Fruit fly (Drosophila melanogaster): Measurements from ENCODE around the gene VhaPPA1-1.

The VhaPPA1-1 gene

dm6 chr3R:14901408-14902352 is 2.2 kb downstream of the VhaPPA1-1 start, which contains the start of gene RpS5b (continued):
- TF ChIP-seq CG6163 (GFP tag; IDR thresholded peaks at IDR 0.05) (0 out of 3 replicates have a peak, but pooled peaks have one; percentile 18), Sox14 (GFP tag; optimal IDR thresholded peaks at IDR 0.05) (peak; percentile 19), CG3919 (GFP tag; optimal IDR thresholded peaks at IDR 0.05) (peak; percentile 12), CG1621 (tag; optimal IDR thresholded peaks at IDR 0.05) (no peak), CG8632 (GFP tag; optimal IDR thresholded peaks at IDR 0.05) (no peak), CG6854 (GFP tag; optimal IDR thresholded peaks at IDR 0.05) (peak; percentile 5), CG10669 (GFP tag; optimal IDR thresholded peaks at IDR 0.05) (no peak), fd85E (GFP tag; optimal IDR thresholded peaks at IDR 0.05) (no peak), Met (GFP tag; optimal IDR thresholded peaks at IDR 0.05) (peak; percentile 28), CG6792 (GFP tag; optimal IDR thresholded peaks at IDR 0.05) (no peak), CG8319 (GFP tag; optimal IDR thresholded peaks at IDR 0.05) (no peak), CG9139 (GFP tag; optimal IDR thresholded peaks at IDR 0.05) (no peak), CG7368 (GFP tag; optimal IDR thresholded peaks at IDR 0.05) (no peak), salr (GFP tag; optimal IDR thresholded peaks at IDR 0.05) (no peak), fd59A (GFP tag; optimal IDR thresholded peaks at IDR 0.05) (no peak), Hr39 (GFP tag; optimal IDR thresholded peaks at IDR 0.05) (no peak), CG16779 (tag; optimal IDR thresholded peaks at IDR 0.05) (no peak), lz (GFP tag; optimal IDR thresholded peaks at IDR 0.05) (no peak), CG32006 (GFP tag; optimal IDR thresholded peaks at IDR 0.05) (no peak), vri (GFP tag; optimal IDR thresholded peaks at IDR 0.05) (no peak), Eip93F (GFP tag; optimal IDR thresholded peaks at IDR 0.05) (no peak), CG34406 (GFP tag; optimal IDR thresholded peaks at IDR 0.05) (no peak), Blimp-1 (GFP tag; optimal IDR thresholded peaks at IDR 0.05) (peak; percentile 61), fkh (GFP tag; optimal IDR thresholded peaks at IDR 0.05) (no peak), OdsH (GFP tag; optimal IDR thresholded peaks at IDR 0.05) (no peak), pdm3 (GFP tag; optimal IDR thresholded peaks at IDR 0.05) (no peak), Ets21C (GFP tag; optimal IDR thresholded peaks at IDR 0.05) (no peak), cyc (GFP tag; optimal IDR thresholded peaks at IDR 0.05) (peak; percentile 11), svp (GFP tag) (peak; percentile 34), Lpt (GFP tag; optimal IDR thresholded peaks at IDR 0.05) (no peak), CG31627 (GFP tag; optimal IDR thresholded peaks at IDR 0.05) (no peak), CG4318 (GFP tag; optimal IDR thresholded peaks at IDR 0.05) (no peak), Ets96B (tag; optimal IDR thresholded peaks at IDR 0.05) (no peak), CG6808 (GFP tag; optimal IDR thresholded peaks at IDR 0.05) (no peak), Sox102F (GFP tag; optimal IDR thresholded peaks at IDR 0.05) (no peak), acj6 (GFP tag; optimal IDR thresholded peaks at IDR 0.05) (no peak)

DNA sequence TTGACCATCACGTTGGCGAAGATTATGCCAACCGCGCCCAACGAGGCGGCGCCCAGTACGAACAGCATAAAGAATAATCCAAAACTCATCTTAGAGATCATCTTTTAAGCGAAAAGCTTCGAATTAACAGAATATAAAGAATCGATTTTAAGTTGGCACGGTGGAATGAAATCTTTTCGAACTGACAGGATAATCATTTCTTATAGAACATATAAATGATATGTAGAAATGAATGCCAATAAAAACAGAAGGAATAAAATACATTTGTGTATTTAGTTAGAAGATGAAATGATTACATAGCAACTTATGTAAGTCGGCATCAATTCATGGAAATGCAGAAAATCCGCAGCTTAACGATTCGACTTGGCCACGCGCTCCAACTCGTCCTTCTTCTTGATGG is 3.7 kb downstream of the VhaPPA1-1 start, which contains the start of gene VhaPPA1-2:
TSS of gene VhaPPA1-2 (minus strand) at position 101 of the 400 bp plus-strand sequence.
- TF ChIP-seq dsx (GFP tag; optimal IDR thresholded peaks at IDR 0.05; ENCODE audit: poor library complexity, severe bottlenecking) (no peak), CG6854 (GFP tag; optimal IDR thresholded peaks at IDR 0.05) (no peak), esn (GFP tag; optimal IDR thresholded peaks at IDR 0.05) (no peak), svp (GFP tag) (no peak), CG11902 (GFP tag; optimal IDR thresholded peaks at IDR 0.05) (no peak), vri (GFP tag; optimal IDR thresholded peaks at IDR 0.05) (no peak), Hr38 (GFP tag; optimal IDR thresholded peaks at IDR 0.05) (no peak), Hr4 (GFP tag; optimal IDR thresholded peaks at IDR 0.05) (no peak), CG11294 (GFP tag; IDR thresholded peaks at IDR 0.05) (no peak), Sox15 (GFP tag; optimal IDR thresholded peaks at IDR 0.05) (no peak), Sox102F (GFP tag; optimal IDR thresholded peaks at IDR 0.05) (no peak)

Measured in whole organism, prepupa.